Worm (Caenorhabditis elegans): ENCODE measurements around the gene iffb-1.

DNA sequence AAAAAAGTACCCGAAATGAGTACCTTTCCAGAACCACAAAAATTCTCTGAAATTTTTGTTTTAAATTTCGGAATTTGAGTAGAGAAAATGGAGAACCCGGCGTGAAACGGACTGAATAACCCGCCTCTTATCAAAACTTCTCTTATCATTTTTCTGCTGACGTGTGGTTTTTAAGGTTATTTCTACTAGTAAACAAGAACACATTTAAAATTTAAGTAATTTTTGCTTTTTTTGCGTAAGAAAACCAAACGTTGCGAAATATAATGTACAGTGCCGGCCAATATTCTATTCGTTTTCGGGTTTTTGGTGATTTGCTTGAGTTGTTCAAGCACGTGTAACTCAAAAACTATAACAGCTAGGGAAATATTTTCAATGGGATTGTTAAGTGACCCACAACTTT lies 3.2 kb upstream of the iffb-1 start:
- TF ChIP-seq R02D3.7 (tag; optimal IDR thresholded peaks at IDR 0.05) (no peak), fos-1 (tag; optimal IDR thresholded peaks at IDR 0.05) (no peak)

Data from whole organism, L2 larva.